Fruit fly (Drosophila melanogaster) whole organism, embryonic: Measurements from ENCODE around the gene CG15725.

Experiments
- B-H1 ChIP-seq: fragments of 200-800 bp; sonication (Bioruptor generic); IDR thresholded peaks from 3 replicates; pipeline ENCODE4 v1.3.6; 2022; ENCODE audit warnings: missing biosample characterization, missing genetic modification characterization
- CG11695 ChIP-seq: fragments of 200-800 bp; sonication (Bioruptor generic); IDR thresholded peaks from 3 replicates; pipeline ENCODE4 v1.3.6; 2022; ENCODE audit warnings: missing biosample characterization, missing genetic modification characterization
- CG1233 ChIP-seq: fragments of 200-800 bp; sonication (Bioruptor generic); optimal IDR thresholded peaks from 4 replicates; lab custom pipeline; 2018; ENCODE audit warnings: missing biosample characterization, mild to moderate bottlenecking, missing genetic modification characterization
- CG15269 ChIP-seq: fragments of 200-800 bp; sonication (Bioruptor generic); optimal IDR thresholded peaks from 2 replicates; lab custom pipeline; 2018; ENCODE audit warnings: missing biosample characterization, mild to moderate bottlenecking, missing genetic modification characterization, moderate library complexity
- CG17361 ChIP-seq: fragments of 200-800 bp; sonication (Bioruptor generic); IDR thresholded peaks from 3 replicates; pipeline ENCODE4 v1.3.6; 2022; ENCODE audit warnings: missing biosample characterization, missing genetic modification characterization
- CG17568 ChIP-seq: fragments of 200-800 bp; sonication (Bioruptor generic); optimal IDR thresholded peaks from 2 replicates; lab custom pipeline; 2018; ENCODE audit warnings: missing biosample characterization, mild to moderate bottlenecking, missing genetic modification characterization, moderate library complexity
- CG1832 ChIP-seq: fragments of 200-800 bp; sonication (Bioruptor generic); optimal IDR thresholded peaks from 2 replicates; lab custom pipeline; 2017; ENCODE audit warnings: missing biosample characterization, mild to moderate bottlenecking, missing genetic modification characterization, inconsistent platforms
- CG2120 ChIP-seq: fragments of 200-800 bp; sonication (Bioruptor generic); optimal IDR thresholded peaks from 3 replicates; lab custom pipeline; 2016; ENCODE audit warnings: missing biosample characterization, missing genetic modification characterization
- CG30431 ChIP-seq: fragments of 200-800 bp; sonication (Bioruptor generic); optimal IDR thresholded peaks from 2 replicates; lab custom pipeline; 2017; ENCODE audit warnings: missing biosample characterization, missing genetic modification characterization
- CG31388 ChIP-seq: fragments of 200-800 bp; sonication (Bioruptor generic); optimal IDR thresholded peaks from 2 replicates; lab custom pipeline; 2016; ENCODE audit warnings: missing biosample characterization, missing genetic modification characterization
- CG34224 ChIP-seq: fragments of 200-800 bp; sonication (Bioruptor generic); IDR thresholded peaks from 3 replicates; pipeline ENCODE4 v1.3.6; 2022; ENCODE audit warnings: missing biosample characterization, missing genetic modification characterization; ENCODE audit not compliant: partially characterized antibody
- CG4404 ChIP-seq: fragments of 200-800 bp; sonication (Bioruptor generic); IDR thresholded peaks from 2 replicates; pipeline ENCODE4 v1.3.6; 2022; ENCODE audit warnings: missing biosample characterization, missing genetic modification characterization
- CG4617 ChIP-seq: fragments of 200-800 bp; sonication (Bioruptor generic); optimal IDR thresholded peaks from 3 replicates; lab custom pipeline; 2016; ENCODE audit warnings: missing biosample characterization, missing genetic modification characterization, borderline replicate concordance
- CG6813 ChIP-seq: fragments of 200-800 bp; sonication (Bioruptor generic); optimal IDR thresholded peaks from 2 replicates; lab custom pipeline; 2017; ENCODE audit warnings: missing biosample characterization, missing genetic modification characterization, mild to moderate bottlenecking, moderate library complexity, missing genetic modification reagents
- CG7839 ChIP-seq: fragments of 200-800 bp; sonication (Bioruptor generic); optimal IDR thresholded peaks from 3 replicates; lab custom pipeline; 2018; ENCODE audit warnings: missing biosample characterization, mild to moderate bottlenecking, missing genetic modification characterization, moderate library complexity
- CG9609 ChIP-seq: fragments of 200-800 bp; sonication (Bioruptor generic); optimal IDR thresholded peaks from 3 replicates; lab custom pipeline; 2016; ENCODE audit warnings: missing biosample characterization, missing genetic modification characterization
- CG9797 ChIP-seq: fragments of 200-800 bp; sonication (Bioruptor generic); optimal IDR thresholded peaks from 3 replicates; lab custom pipeline; 2018; ENCODE audit warnings: missing biosample characterization, mild to moderate bottlenecking, missing genetic modification characterization
- CrebB ChIP-seq: fragments of 200-800 bp; sonication (Bioruptor generic); optimal IDR thresholded peaks from 3 replicates; lab custom pipeline; 2018; ENCODE audit warnings: missing biosample characterization, mild to moderate bottlenecking, missing genetic modification characterization
- Dll ChIP-seq: fragments of 200-800 bp; sonication (Bioruptor generic); IDR thresholded peaks from 4 replicates; pipeline ENCODE4 v1.3.6; 2022; ENCODE audit warnings: missing biosample characterization, missing genetic modification characterization; ENCODE audit not compliant: partially characterized antibody
- Elba2 ChIP-seq: fragments of 200-800 bp; sonication (Bioruptor generic); optimal IDR thresholded peaks from 3 replicates; lab custom pipeline; 2016; ENCODE audit warnings: missing biosample characterization, missing genetic modification characterization
- Fer2 ChIP-seq: fragments of 200-800 bp; sonication (Bioruptor generic); optimal IDR thresholded peaks from 2 replicates; lab custom pipeline; 2018; ENCODE audit warnings: missing biosample characterization, mild to moderate bottlenecking, missing genetic modification characterization, moderate library complexity
- HLHmδ ChIP-seq: fragments of 200-800 bp; sonication (Bioruptor generic); optimal IDR thresholded peaks from 2 replicates; lab custom pipeline; 2018; ENCODE audit warnings: missing biosample characterization, mild to moderate bottlenecking, missing genetic modification characterization, moderate library complexity
- Hand ChIP-seq: fragments of 200-800 bp; sonication (Bioruptor generic); optimal IDR thresholded peaks from 2 replicates; lab custom pipeline; 2017; ENCODE audit warnings: mild to moderate bottlenecking, missing biosample characterization, missing genetic modification reagents, missing genetic modification characterization
- MTF-1 ChIP-seq: fragments of 200-800 bp; sonication (Bioruptor generic); optimal IDR thresholded peaks from 2 replicates; lab custom pipeline; 2018; ENCODE audit warnings: missing biosample characterization, mild to moderate bottlenecking, missing genetic modification characterization, borderline replicate concordance
- Max ChIP-seq: fragments of 200-800 bp; sonication (Bioruptor generic); optimal IDR thresholded peaks from 2 replicates; lab custom pipeline; 2016; ENCODE audit warnings: missing biosample characterization, mild to moderate bottlenecking, missing genetic modification characterization
- NK7.1 ChIP-seq: fragments of 200-800 bp; sonication (Bioruptor generic); optimal IDR thresholded peaks from 3 replicates; lab custom pipeline; 2016; ENCODE audit warnings: missing biosample characterization, missing genetic modification characterization
- Poxn ChIP-seq: fragments of 200-800 bp; sonication (Bioruptor generic); IDR thresholded peaks from 2 replicates; pipeline ENCODE4 v1.3.6; 2022; ENCODE audit warnings: missing biosample characterization, missing genetic modification characterization
- Six4 ChIP-seq: fragments of 200-800 bp; sonication (Bioruptor generic); optimal IDR thresholded peaks from 2 replicates; lab custom pipeline; 2016; ENCODE audit warnings: missing biosample characterization, missing genetic modification characterization
- Sox102F ChIP-seq: fragments of 200-800 bp; sonication (Bioruptor generic); optimal IDR thresholded peaks from 2 replicates; lab custom pipeline; 2018; ENCODE audit warnings: missing biosample characterization, mild to moderate bottlenecking, missing genetic modification characterization, moderate library complexity
- Sry-β ChIP-seq: fragments of 200-800 bp; sonication (Bioruptor generic); optimal IDR thresholded peaks from 2 replicates; lab custom pipeline; 2018; ENCODE audit warnings: missing biosample characterization, mild to moderate bottlenecking, missing genetic modification characterization, moderate library complexity
- Usf ChIP-seq: fragments of 200-800 bp; sonication (Bioruptor generic); optimal IDR thresholded peaks from 2 replicates; lab custom pipeline; 2017; ENCODE audit warnings: missing genotype, missing biosample characterization, missing genetic modification characterization
- ara ChIP-seq: fragments of 200-800 bp; sonication (Bioruptor generic); IDR thresholded peaks from 2 replicates; pipeline ENCODE4 v1.3.6; 2022; ENCODE audit warnings: missing biosample characterization, missing genetic modification characterization
- bsh ChIP-seq, 2 experiments: fragments of 200-800 bp; sonication (Bioruptor generic); optimal IDR thresholded peaks; 2 replicates each; lab custom pipeline; 2017 to 2018; ENCODE audit warnings: mild to moderate bottlenecking in 2 of 2, missing biosample characterization in 2 of 2, missing genetic modification characterization in 2 of 2, moderate library complexity in 1 of 2
- ci ChIP-seq: fragments of 200-800 bp; sonication (Bioruptor generic); IDR thresholded peaks from 3 replicates; pipeline ENCODE4 v1.3.6; 2022; ENCODE audit warnings: missing biosample characterization, missing genetic modification characterization
- croc ChIP-seq: fragments of 200-800 bp; sonication (Bioruptor generic); conservative IDR thresholded peaks from 3 replicates; pipeline ENCODE4 v1.3.6; 2022; ENCODE audit warnings: missing biosample characterization, missing genetic modification characterization
- cwo ChIP-seq: fragments of 200-800 bp; sonication (Bioruptor generic); optimal IDR thresholded peaks from 3 replicates; lab custom pipeline; 2017; ENCODE audit warnings: missing biosample characterization, missing genetic modification characterization, mild to moderate bottlenecking, moderate library complexity, missing genetic modification reagents
- dan ChIP-seq: fragments of 200-800 bp; sonication (Bioruptor generic); IDR thresholded peaks from 2 replicates; pipeline ENCODE4 v1.3.6; 2022; ENCODE audit warnings: missing biosample characterization, missing genetic modification characterization
- dati ChIP-seq: fragments of 200-800 bp; sonication (Bioruptor generic); IDR thresholded peaks from 2 replicates; pipeline ENCODE4 v1.3.6; 2022; ENCODE audit warnings: missing biosample characterization, missing genetic modification characterization
- gt ChIP-seq: fragments of 200-800 bp; sonication (Bioruptor generic); IDR thresholded peaks from 2 replicates; pipeline ENCODE4 v1.3.6; 2022; ENCODE audit warnings: missing biosample characterization, missing genetic modification characterization
- maf-S ChIP-seq: fragments of 200-800 bp; sonication (Bioruptor generic); optimal IDR thresholded peaks from 2 replicates; lab custom pipeline; 2016; ENCODE audit warnings: missing biosample characterization, missing genetic modification characterization
- nom ChIP-seq: fragments of 200-800 bp; sonication (Bioruptor generic); optimal IDR thresholded peaks from 2 replicates; lab custom pipeline; 2017; ENCODE audit warnings: missing biosample characterization, missing genetic modification characterization, mild to moderate bottlenecking, moderate library complexity, missing genetic modification reagents
- org-1 ChIP-seq: fragments of 200-800 bp; sonication (Bioruptor generic); optimal IDR thresholded peaks from 2 replicates; lab custom pipeline; 2017; ENCODE audit warnings: missing biosample characterization, missing genetic modification characterization
- otp ChIP-seq: fragments of 200-800 bp; sonication (Bioruptor generic); IDR thresholded peaks from 3 replicates; pipeline ENCODE4, ENCODE4 v1.3.6; 2022; ENCODE audit warnings: missing biosample characterization, missing genetic modification characterization
- pum ChIP-seq: fragments of 200-800 bp; sonication (Bioruptor generic); optimal IDR thresholded peaks from 2 replicates; lab custom pipeline; 2016; ENCODE audit warnings: missing biosample characterization, missing genetic modification characterization
- rib ChIP-seq: fragments of 200-800 bp; sonication (Bioruptor generic); IDR thresholded peaks from 2 replicates; pipeline ENCODE4 v1.3.6; 2022; ENCODE audit warnings: missing biosample characterization, missing genetic modification characterization
- sens ChIP-seq: fragments of 200-800 bp; sonication (Bioruptor generic); peaks from one replicate; lab custom pipeline; 2016; ENCODE audit warnings: missing biosample characterization, missing genetic modification characterization
- unpg ChIP-seq: fragments of 200-800 bp; sonication (Bioruptor generic); optimal IDR thresholded peaks from 3 replicates; lab custom pipeline; 2018; ENCODE audit warnings: missing biosample characterization, mild to moderate bottlenecking, missing genetic modification characterization, moderate library complexity
- vnd ChIP-seq: fragments of 200-800 bp; sonication (Bioruptor generic); IDR thresholded peaks from 3 replicates; pipeline ENCODE4 v1.3.6; 2022; ENCODE audit warnings: missing biosample characterization, missing genetic modification characterization; ENCODE audit not compliant: partially characterized antibody
- zen ChIP-seq: fragments of 200-800 bp; sonication (Bioruptor generic); optimal IDR thresholded peaks from 3 replicates; lab custom pipeline; 2018; ENCODE audit warnings: missing biosample characterization, mild to moderate bottlenecking, missing genetic modification characterization, moderate library complexity

The CG15725 gene

dm6 chrX:12755017-12755563, 49.4 kb downstream of the CG15725 start (continued):
- TF ChIP-seq Sry-β (no peak), gt (no peak), CG34224 (GFP tag; lab: Robert Waterston, UW) (no peak), bsh (GFP tag; optimal IDR thresholded peaks at IDR 0.05; lab: Kevin White, UChicago) (peak; percentile 35 to 65), otp (GFP tag; lab: Robert Waterston, UW) (0 out of 3 replicates have a peak, but pooled peaks have one; percentile 28), B-H1 (GFP tag; lab: Robert Waterston, UW) (peak; percentile 45; the same call in 2 of the 3 replicates), CG9609 (GFP tag; lab: Kevin White, UChicago) (peak; percentile 2), unpg (GFP tag; lab: Kevin White, UChicago) (peak; percentile 69), CG1233 (GFP tag; lab: Kevin White, UChicago) (peak; percentile 56), CG4404 (GFP tag; lab: Robert Waterston, UW) (peak; percentile 69), maf-S (GFP tag; lab: Kevin White, UChicago) (no peak), CG9797 (GFP tag; lab: Kevin White, UChicago) (no peak), CG7839 (peak; percentile 79), CG6813 (peak; percentile 16), Dll (GFP tag; lab: Robert Waterston, UW) (no peak), MTF-1 (GFP tag; lab: Kevin White, UChicago) (peak; percentile 6), dan (GFP tag; lab: Robert Waterston, UW) (no peak), Fer2 (tag; lab: Kevin White, UChicago) (peak; percentile 65), CG17568 (GFP tag; lab: Kevin White, UChicago) (peak; percentile 50), Elba2 (GFP tag; lab: Kevin White, UChicago) (no peak), CG31388 (no peak), ara (GFP tag; lab: Robert Waterston, UW) (peak; percentile 45; the same call in 1 of the 2 replicates), ci (GFP tag; lab: Robert Waterston, UW) (peak; percentile 7; the same call in 1 of the 3 replicates), vnd (GFP tag; lab: Robert Waterston, UW) (no peak), croc (peak; percentile 54), sens (GFP tag; lab: Kevin White, UChicago) (peak; percentile 83), CG30431 (GFP tag; lab: Kevin White, UChicago) (no peak), NK7.1 (peak; percentile 1), Usf (peak; percentile 74), zen (tag; lab: Kevin White, UChicago) (peak; percentile 55), CG4617 (GFP tag; lab: Kevin White, UChicago) (peak; percentile 25), CG15269 (tag; lab: Kevin White, UChicago) (peak; percentile 81), CG2120 (GFP tag; lab: Kevin White, UChicago) (peak; percentile 91), Six4 (GFP tag; lab: Kevin White, UChicago) (no peak), org-1 (GFP tag; lab: Kevin White, UChicago) (peak; percentile 63), cwo (peak; percentile 86), CG17361 (GFP tag; lab: Robert Waterston, UW) (no peak; the same call in 2 of the 3 replicates), Poxn (GFP tag; lab: Robert Waterston, UW) (peak; percentile 71), Hand (GFP tag; lab: Kevin White, UChicago) (peak; percentile 78), CG11695 (GFP tag; lab: Robert Waterston, UW) (peak; percentile 81), dati (GFP tag; lab: Robert Waterston, UW) (no peak), rib (GFP tag; lab: Robert Waterston, UW) (peak; percentile 92), CG1832 (GFP tag; lab: Kevin White, UChicago) (peak; percentile 26), CrebB (tag; lab: Kevin White, UChicago) (peak; percentile 46), HLHmδ (no peak), Sox102F (peak; percentile 62), pum (GFP tag; lab: Kevin White, UChicago) (peak; percentile 51), Max (GFP tag; lab: Kevin White, UChicago) (no peak), nom (GFP tag; lab: Kevin White, UChicago) (peak; percentile 78)
